Worm (Caenorhabditis elegans) whole organism, L3 larva: ENCODE results near the gene T05C1.1.
A peak's percentile ranks its signal among the peaks of the same experiment; 100 is the strongest.

Source experiments
- R02D3.7 ChIP-seq: fragments of 150-350 bp; optimal IDR thresholded peaks from 2 replicates; lab custom pipeline; 2014; ENCODE audit warnings: missing biosample characterization, missing genetic modification characterization
- aly-2 ChIP-seq: fragments of 150-350 bp; optimal IDR thresholded peaks from 2 replicates; lab custom pipeline; 2014; ENCODE audit warnings: missing biosample characterization, missing genetic modification characterization
- ceh-28 ChIP-seq: fragments of 150-350 bp; optimal IDR thresholded peaks from 2 replicates; lab custom pipeline; 2014; ENCODE audit warnings: missing biosample characterization, missing genetic modification reagents, missing genetic modification characterization
- ceh-9 ChIP-seq: sonication (generic microtip); optimal IDR thresholded peaks from 2 replicates; lab custom pipeline; 2018; ENCODE audit warnings: missing biosample characterization, missing genetic modification characterization
- daf-12 ChIP-seq: fragments of 150-350 bp; optimal IDR thresholded peaks from 2 replicates; lab custom pipeline; 2014; ENCODE audit warnings: missing biosample characterization, missing genetic modification reagents, missing genetic modification characterization
- egl-27 ChIP-seq: sonication (generic microtip); optimal IDR thresholded peaks from 4 replicates; lab custom pipeline; 2017; ENCODE audit warnings: missing biosample characterization, missing genetic modification reagents, missing genetic modification characterization
- egl-5 ChIP-seq: fragments of 150-350 bp; optimal IDR thresholded peaks from 2 replicates; lab custom pipeline; 2017; ENCODE audit warnings: missing biosample characterization, missing genetic modification reagents, missing genetic modification characterization, inconsistent platforms
- elt-1 ChIP-seq: fragments of 150-350 bp; optimal IDR thresholded peaks from 2 replicates; lab custom pipeline; 2014; ENCODE audit warnings: missing biosample characterization, missing genetic modification characterization
- elt-2 ChIP-seq: sonication (generic microtip); optimal IDR thresholded peaks from 2 replicates; lab custom pipeline; 2016; ENCODE audit warnings: missing genetic modification reagents, mild to moderate bottlenecking, missing genetic modification characterization, missing compliant biosample characterization
- elt-3 ChIP-seq, 3 experiments: fragments of 150-350 bp in 1 of 3; sonication (generic microtip) in 2 of 3; optimal IDR thresholded peaks; 2 replicates in 2 of 3; 4 replicates in 1 of 3; lab custom pipeline; 2014 to 2017; ENCODE audit warnings: missing biosample characterization in 3 of 3, missing genetic modification characterization in 3 of 3
- fkh-2 ChIP-seq: fragments of 150-350 bp; optimal IDR thresholded peaks from 2 replicates; lab custom pipeline; 2014; ENCODE audit warnings: missing biosample characterization, missing genetic modification reagents, missing genetic modification characterization
- fos-1 ChIP-seq: fragments of 150-350 bp; optimal IDR thresholded peaks from 2 replicates; lab custom pipeline; 2014; ENCODE audit warnings: missing biosample characterization, missing genetic modification characterization
- hmg-11 ChIP-seq: sonication (generic microtip); optimal IDR thresholded peaks from 2 replicates; lab custom pipeline; 2016; ENCODE audit warnings: missing genetic modification characterization, missing compliant biosample characterization
- jun-1 ChIP-seq: fragments of 150-350 bp; optimal IDR thresholded peaks from 2 replicates; lab custom pipeline; 2014; ENCODE audit warnings: missing biosample characterization, missing genetic modification reagents, missing genetic modification characterization
- lin-15B ChIP-seq: fragments of 150-350 bp; optimal IDR thresholded peaks from 2 replicates; lab custom pipeline; 2014; ENCODE audit warnings: missing biosample characterization, missing genetic modification characterization
- lin-39 ChIP-seq: fragments of 150-350 bp; optimal IDR thresholded peaks from 2 replicates; lab custom pipeline; 2018; ENCODE audit warnings: missing biosample characterization, missing genetic modification reagents, missing genetic modification characterization
- mdl-1 ChIP-seq: fragments of 150-350 bp; optimal IDR thresholded peaks from 2 replicates; lab custom pipeline; 2014; ENCODE audit warnings: missing biosample characterization, missing genetic modification characterization
- mml-1 ChIP-seq: fragments of 150-350 bp; sonication (generic microtip); optimal IDR thresholded peaks from 3 replicates; lab custom pipeline; 2014; ENCODE audit warnings: missing biosample characterization, missing genetic modification characterization
- nfya-1 ChIP-seq: sonication (generic microtip); optimal IDR thresholded peaks from 2 replicates; lab custom pipeline; 2017; ENCODE audit warnings: missing genetic modification characterization, mild to moderate bottlenecking, missing compliant biosample characterization, antibody characterized with exemption, moderate library complexity; ENCODE audit not compliant: insufficient read depth
- nhr-11 ChIP-seq: fragments of 150-350 bp; optimal IDR thresholded peaks from 2 replicates; lab custom pipeline; 2014; ENCODE audit warnings: missing biosample characterization, missing genetic modification characterization
- nhr-12 ChIP-seq: fragments of 150-350 bp; optimal IDR thresholded peaks from 2 replicates; lab custom pipeline; 2014; ENCODE audit warnings: missing biosample characterization, missing genetic modification characterization
- nhr-23 ChIP-seq: fragments of 150-350 bp; optimal IDR thresholded peaks from 2 replicates; lab custom pipeline; 2014; ENCODE audit warnings: missing biosample characterization, missing genetic modification reagents, missing genetic modification characterization
- nhr-237 ChIP-seq: fragments of 150-350 bp; optimal IDR thresholded peaks from 2 replicates; lab custom pipeline; 2014; ENCODE audit warnings: missing biosample characterization, missing genetic modification characterization
- nhr-25 ChIP-seq: sonication (generic microtip); optimal IDR thresholded peaks from 2 replicates; lab custom pipeline; 2017; ENCODE audit warnings: missing biosample characterization, missing genetic modification characterization
- nhr-28 ChIP-seq: fragments of 150-350 bp; optimal IDR thresholded peaks from 2 replicates; lab custom pipeline; 2014; ENCODE audit warnings: missing biosample characterization, missing genetic modification characterization
- nhr-43 ChIP-seq: sonication (generic microtip); optimal IDR thresholded peaks from 2 replicates; lab custom pipeline; 2016; ENCODE audit warnings: mild to moderate bottlenecking, missing genetic modification characterization, missing compliant biosample characterization; ENCODE audit not compliant: poor library complexity, severe bottlenecking
- nhr-67 ChIP-seq: fragments of 150-350 bp; optimal IDR thresholded peaks from 2 replicates; lab custom pipeline; 2014; ENCODE audit warnings: missing biosample characterization, missing genetic modification characterization
- nhr-76 ChIP-seq: fragments of 150-350 bp; sonication (generic microtip); optimal IDR thresholded peaks from 5 replicates; lab custom pipeline; 2014; ENCODE audit warnings: missing biosample characterization, missing genetic modification characterization
- nhr-77 ChIP-seq: fragments of 150-350 bp; optimal IDR thresholded peaks from 2 replicates; lab custom pipeline; 2014; ENCODE audit warnings: missing biosample characterization, missing genetic modification characterization
- pha-4 ChIP-seq: fragments of 150-350 bp; optimal IDR thresholded peaks from 2 replicates; lab custom pipeline; 2014; ENCODE audit warnings: missing biosample characterization, missing genetic modification reagents, missing genetic modification characterization
- pqm-1 ChIP-seq: fragments of 150-350 bp; optimal IDR thresholded peaks from 2 replicates; lab custom pipeline; 2017; ENCODE audit warnings: missing biosample characterization, missing genetic modification characterization, inconsistent platforms
- sea-2 ChIP-seq: fragments of 150-350 bp; sonication (generic microtip); optimal IDR thresholded peaks from 4 replicates; lab custom pipeline; 2014; ENCODE audit warnings: missing biosample characterization, missing genetic modification reagents, missing genetic modification characterization
- snpc-4 ChIP-seq: fragments of 150-350 bp; optimal IDR thresholded peaks from 2 replicates; lab custom pipeline; 2014; ENCODE audit warnings: missing biosample characterization, missing genetic modification characterization
- unc-39 ChIP-seq: sonication (generic microtip); optimal IDR thresholded peaks from 4 replicates; lab custom pipeline; 2017; ENCODE audit warnings: missing biosample characterization, missing genetic modification characterization
- unc-62 ChIP-seq: fragments of 150-350 bp; sonication (generic microtip); optimal IDR thresholded peaks from 4 replicates; lab custom pipeline; 2014; ENCODE audit warnings: missing biosample characterization, missing genetic modification reagents, missing genetic modification characterization
- ztf-11 ChIP-seq: fragments of 150-350 bp; optimal IDR thresholded peaks from 2 replicates; lab custom pipeline; 2014; ENCODE audit warnings: missing biosample characterization, missing genetic modification characterization
- ztf-4 ChIP-seq: fragments of 150-350 bp; optimal IDR thresholded peaks from 2 replicates; lab custom pipeline; 2014; ENCODE audit warnings: missing biosample characterization, missing genetic modification characterization

T05C1.1 gene

ce11 chrII:4441278-4441677, 37.1 kb upstream of the T05C1.1 start:
- TF ChIP-seq nhr-23 (tag; lab: Kevin White, UChicago), result no peak
- no peak for TF ChIP-seq daf-12
- TF ChIP-seq lin-39 (tag; lab: Kevin White, UChicago), result no peak
- no peak for TF ChIP-seq nhr-25 (tag; lab: Kevin White, UChicago)
- no peak for TF ChIP-seq jun-1 (tag; lab: Kevin White, UChicago)
- no peak for TF ChIP-seq elt-2 (tag; lab: Kevin White, UChicago)
- TF ChIP-seq nhr-12, result no peak
- TF ChIP-seq nfya-1 (tag; lab: Kevin White, UChicago), result peak; percentile 93

ce11 chrII:4444811-4445210, 33.6 kb upstream of the T05C1.1 start:
- TF ChIP-seq aly-2 (no peak), snpc-4 (tag; lab: Kevin White, UChicago) (no peak), R02D3.7 (tag; lab: Kevin White, UChicago) (no peak), ztf-11 (tag; lab: Kevin White, UChicago) (no peak), sea-2 (GFP tag; lab: Kevin White, UChicago) (no peak), egl-5 (tag; lab: Kevin White, UChicago) (no peak), fkh-2 (tag; lab: Kevin White, UChicago) (no peak), nfya-1 (tag; lab: Kevin White, UChicago) (no peak)

- TF ChIP-seq nhr-12, result no peak
- no peak for TF ChIP-seq elt-1 (tag; lab: Kevin White, UChicago)
- no peak for TF ChIP-seq ceh-28 (tag; lab: Kevin White, UChicago)
- TF ChIP-seq aly-2, result no peak
- TF ChIP-seq lin-39 (tag; lab: Kevin White, UChicago), result no peak
- no peak for TF ChIP-seq pha-4
- TF ChIP-seq nhr-77 (tag; lab: Kevin White, UChicago), result no peak
- TF ChIP-seq fos-1 (tag; lab: Kevin White, UChicago), result no peak
- no peak for TF ChIP-seq nhr-237 (tag; lab: Kevin White, UChicago)
- no peak for TF ChIP-seq mdl-1
- TF ChIP-seq mml-1 (tag; lab: Kevin White, UChicago), result no peak
- TF ChIP-seq nhr-11 (tag; lab: Kevin White, UChicago), result no peak
- TF ChIP-seq nhr-67 (tag; lab: Kevin White, UChicago), result no peak
- no peak for TF ChIP-seq jun-1 (tag; lab: Kevin White, UChicago)
- TF ChIP-seq unc-62 (GFP tag; lab: Kevin White, UChicago), result no peak
Measured at ce11 chrII:4453051-4453450, 25.4 kb upstream of the T05C1.1 start, which contains the start of gene twk-2. twk-2 (minus strand) TSS chrII:4453151.

- TF ChIP-seq nfya-1 (tag; lab: Kevin White, UChicago), result peak; percentile 34
- TF ChIP-seq nhr-12, result no peak
- TF ChIP-seq ceh-9 (tag; lab: Kevin White, UChicago), result no peak
- no peak for TF ChIP-seq nhr-28 (tag; lab: Kevin White, UChicago)
- no peak for TF ChIP-seq nhr-11 (tag; lab: Kevin White, UChicago)
- no peak for TF ChIP-seq egl-27 (tag; lab: Kevin White, UChicago)
- TF ChIP-seq lin-39 (tag; lab: Kevin White, UChicago), result peak; percentile 45
- TF ChIP-seq hmg-11 (tag; lab: Kevin White, UChicago), result peak; percentile 7
- TF ChIP-seq lin-15B (tag; lab: Kevin White, UChicago), result peak; percentile 53
- no peak for TF ChIP-seq nhr-77 (tag; lab: Kevin White, UChicago)
- no peak for TF ChIP-seq ceh-28 (tag; lab: Kevin White, UChicago)
- TF ChIP-seq daf-12, result no peak
- TF ChIP-seq elt-1 (tag; lab: Kevin White, UChicago), result no peak
- no peak for TF ChIP-seq egl-5 (tag; lab: Kevin White, UChicago)
- TF ChIP-seq ztf-4 (tag; lab: Kevin White, UChicago), result no peak
Measured at ce11 chrII:4453453-4453852, 24.9 kb upstream of the T05C1.1 start.

- TF ChIP-seq elt-3 (tag; optimal IDR thresholded peaks at IDR 0.05; lab: Kevin White, UChicago), result no peak
- TF ChIP-seq R02D3.7 (tag; lab: Kevin White, UChicago), result no peak
- TF ChIP-seq aly-2, result no peak
- TF ChIP-seq snpc-4 (tag; lab: Kevin White, UChicago), result no peak
- TF ChIP-seq daf-12, result no peak
- no peak for TF ChIP-seq nhr-11 (tag; lab: Kevin White, UChicago)
- no peak for TF ChIP-seq nhr-76 (tag; lab: Kevin White, UChicago)
- TF ChIP-seq ceh-28 (tag; lab: Kevin White, UChicago), result no peak
- no peak for TF ChIP-seq nhr-43
- TF ChIP-seq nhr-12, result no peak
- no peak for TF ChIP-seq unc-39 (tag; lab: Kevin White, UChicago)
- TF ChIP-seq elt-2 (tag; lab: Kevin White, UChicago), result no peak
- TF ChIP-seq pqm-1 (tag; lab: Kevin White, UChicago), result no peak
- no peak for TF ChIP-seq lin-39 (tag; lab: Kevin White, UChicago)
- no peak for TF ChIP-seq mml-1 (tag; lab: Kevin White, UChicago)
- no peak for TF ChIP-seq unc-62 (GFP tag; lab: Kevin White, UChicago)
Measured at ce11 chrII:4454823-4455222, 23.6 kb upstream of the T05C1.1 start.
